Worm (Caenorhabditis elegans) whole organism, young adult: ENCODE measurements around the gene arrd-17.

ENCODE experiments used
- B0336.3 ChIP-seq: fragments of 200-800 bp; sonication (Bioruptor generic); IDR thresholded peaks from 2 replicates; pipeline ENCODE4 v1.3.6; 2022; ENCODE audit warnings: missing genetic modification characterization, missing compliant biosample characterization
- C06A6.2 ChIP-seq: fragments of 200-800 bp; sonication (Bioruptor generic); conservative IDR thresholded peaks from 2 replicates; pipeline ENCODE4 v1.3.6; 2022; ENCODE audit warnings: missing genetic modification characterization, missing compliant biosample characterization
- F10E7.11 ChIP-seq: sonication (generic microtip); optimal IDR thresholded peaks from 2 replicates; lab custom pipeline; 2017; ENCODE audit warnings: mild to moderate bottlenecking, missing genetic modification characterization, moderate library complexity, missing compliant biosample characterization
- F22D6.2 ChIP-seq: sonication (generic microtip); optimal IDR thresholded peaks from 2 replicates; lab custom pipeline; 2016; ENCODE audit warnings: mild to moderate bottlenecking, missing genetic modification characterization, missing compliant biosample characterization
- F39B2.1 ChIP-seq: fragments of 200-800 bp; sonication (Bioruptor generic); IDR thresholded peaks from 2 replicates; pipeline ENCODE4 v1.3.6; 2022; ENCODE audit warnings: missing genetic modification reagents, missing genetic modification characterization, missing compliant biosample characterization
- F55B11.4 ChIP-seq: sonication (generic microtip); optimal IDR thresholded peaks from 2 replicates; lab custom pipeline; 2016; ENCODE audit warnings: missing compliant biosample characterization, missing genetic modification characterization, borderline replicate concordance; ENCODE audit not compliant: insufficient read depth
- K11D2.4 ChIP-seq: fragments of 200-800 bp; sonication (Bioruptor generic); IDR thresholded peaks from 2 replicates; pipeline ENCODE4 v1.3.6; 2022; ENCODE audit warnings: missing genetic modification reagents, missing genetic modification characterization, missing compliant biosample characterization
- K12H6.12 ChIP-seq: fragments of 200-800 bp; sonication (Bioruptor generic); optimal IDR thresholded peaks from 2 replicates; lab custom pipeline; 2018; ENCODE audit warnings: mild to moderate bottlenecking, missing genetic modification characterization, missing compliant biosample characterization
- T07F8.4 ChIP-seq: sonication (generic microtip); optimal IDR thresholded peaks from 2 replicates; lab custom pipeline; 2016; ENCODE audit warnings: mild to moderate bottlenecking, missing genetic modification characterization, moderate library complexity, missing compliant biosample characterization
- Y56A3A.18 ChIP-seq: fragments of 200-800 bp; sonication (Bioruptor generic); IDR thresholded peaks from 2 replicates; pipeline ENCODE4 v1.3.6; 2022; ENCODE audit warnings: missing genetic modification reagents, missing genetic modification characterization, missing compliant biosample characterization
- Y79H2A.3 ChIP-seq: fragments of 200-800 bp; sonication (Bioruptor generic); conservative IDR thresholded peaks from 2 replicates; pipeline ENCODE4 v1.3.6; 2022; ENCODE audit warnings: missing genetic modification reagents, missing genetic modification characterization, missing compliant biosample characterization
- akir-1 ChIP-seq: fragments of 200-800 bp; sonication (Bioruptor generic); optimal IDR thresholded peaks from 2 replicates; lab custom pipeline; 2018; ENCODE audit warnings: mild to moderate bottlenecking, missing genetic modification characterization, moderate library complexity, missing compliant biosample characterization
- atf-7 ChIP-seq: sonication (generic microtip); optimal IDR thresholded peaks from 2 replicates; lab custom pipeline; 2017; ENCODE audit warnings: mild to moderate bottlenecking, missing genetic modification characterization, missing compliant biosample characterization
- athp-1 ChIP-seq: sonication (generic microtip); optimal IDR thresholded peaks from 2 replicates; lab custom pipeline; 2017; ENCODE audit warnings: mild to moderate bottlenecking, missing genetic modification characterization, missing compliant biosample characterization
- attf-5 ChIP-seq: fragments of 200-800 bp; sonication (Bioruptor generic); optimal IDR thresholded peaks from 2 replicates; lab custom pipeline; 2018; ENCODE audit warnings: mild to moderate bottlenecking, missing genetic modification characterization, missing compliant biosample characterization
- attf-6 ChIP-seq: fragments of 200-800 bp; sonication (Bioruptor generic); IDR thresholded peaks from 2 replicates; pipeline ENCODE4 v1.3.6; 2022; ENCODE audit warnings: missing genetic modification reagents, missing genetic modification characterization, missing compliant biosample characterization
- bed-1 ChIP-seq: fragments of 200-800 bp; sonication (Bioruptor generic); IDR thresholded peaks from 2 replicates; pipeline ENCODE4 v1.3.6; 2022; ENCODE audit warnings: missing genetic modification reagents, missing genetic modification characterization, missing compliant biosample characterization
- cebp-2 ChIP-seq: fragments of 200-800 bp; sonication (Bioruptor generic); IDR thresholded peaks from 2 replicates; pipeline ENCODE4 v1.3.6; 2022; ENCODE audit warnings: missing genetic modification characterization, missing compliant biosample characterization
- ceh-27 ChIP-seq: fragments of 200-800 bp; sonication (Bioruptor generic); optimal IDR thresholded peaks from 2 replicates; lab custom pipeline; 2018; ENCODE audit warnings: mild to moderate bottlenecking, missing genetic modification characterization, moderate library complexity, missing compliant biosample characterization
- ceh-79 ChIP-seq: sonication (generic microtip); optimal IDR thresholded peaks from 2 replicates; lab custom pipeline; 2017; ENCODE audit warnings: mild to moderate bottlenecking, missing genetic modification characterization, missing compliant biosample characterization
- ceh-91 ChIP-seq: fragments of 200-800 bp; sonication (Bioruptor generic); IDR thresholded peaks from 2 replicates; pipeline ENCODE4 v1.3.6; 2022; ENCODE audit warnings: missing genetic modification reagents, missing genetic modification characterization, missing compliant biosample characterization
- dox-1 ChIP-seq: fragments of 200-800 bp; sonication (Bioruptor generic); IDR thresholded peaks from 2 replicates; pipeline ENCODE4 v1.3.6; 2022; ENCODE audit warnings: missing genetic modification reagents, missing genetic modification characterization, missing compliant biosample characterization
- dpff-1 ChIP-seq: sonication (generic microtip); optimal IDR thresholded peaks from 2 replicates; lab custom pipeline; 2017; ENCODE audit warnings: mild to moderate bottlenecking, missing genetic modification characterization, missing compliant biosample characterization
- gei-17 ChIP-seq: fragments of 200-800 bp; sonication (Bioruptor generic); optimal IDR thresholded peaks from 2 replicates; lab custom pipeline; 2018; ENCODE audit warnings: mild to moderate bottlenecking, missing genetic modification characterization, missing compliant biosample characterization
- him-1 ChIP-seq: sonication (generic microtip); optimal IDR thresholded peaks from 2 replicates; lab custom pipeline; 2016; ENCODE audit warnings: missing genotype, missing genetic modification reagents, missing genetic modification characterization, missing compliant biosample characterization
- hlh-26 ChIP-seq: fragments of 200-800 bp; sonication (Bioruptor generic); conservative IDR thresholded peaks from 2 replicates; pipeline ENCODE4 v1.3.6; 2022; ENCODE audit warnings: missing genetic modification reagents, missing genetic modification characterization, missing compliant biosample characterization
- hmg-20 ChIP-seq: fragments of 200-800 bp; sonication (Bioruptor generic); IDR thresholded peaks from 2 replicates; pipeline ENCODE4 v1.3.6; 2022; ENCODE audit warnings: missing genetic modification reagents, missing genetic modification characterization, missing compliant biosample characterization
- lag-1 ChIP-seq: fragments of 200-800 bp; sonication (Bioruptor generic); IDR thresholded peaks from 2 replicates; pipeline ENCODE4 v1.3.6; 2022; ENCODE audit warnings: missing genetic modification reagents, missing genetic modification characterization, missing compliant biosample characterization
- let-607 ChIP-seq, 2 experiments: fragments of 200-800 bp in 1 of 2; sonication (Bioruptor generic) in 1 of 2; sonication (generic microtip) in 1 of 2; optimal IDR thresholded peaks; 2 replicates each; lab custom pipeline; 2016 to 2018; ENCODE audit warnings: mild to moderate bottlenecking in 2 of 2, missing compliant biosample characterization in 2 of 2, missing genetic modification characterization in 2 of 2, moderate library complexity in 2 of 2, missing genotype in 1 of 2
- lin-35 ChIP-seq, 3 experiments: fragments of 150-350 bp in 2 of 3; sonication (generic microtip) in 1 of 3; optimal IDR thresholded peaks; 2 replicates each; lab custom pipeline; 2014 to 2018; ENCODE audit warnings: missing biosample characterization in 3 of 3, missing genetic modification characterization in 3 of 3, missing genetic modification reagents in 3 of 3
- madf-10 ChIP-seq: sonication (generic microtip); optimal IDR thresholded peaks from 2 replicates; lab custom pipeline; 2016; ENCODE audit warnings: mild to moderate bottlenecking, missing genetic modification characterization, missing compliant biosample characterization
- madf-3 ChIP-seq: fragments of 200-800 bp; sonication (Bioruptor generic); IDR thresholded peaks from 2 replicates; pipeline ENCODE4 v1.3.6; 2022; ENCODE audit warnings: missing genetic modification reagents, missing genetic modification characterization, missing compliant biosample characterization
- madf-6 ChIP-seq: fragments of 200-800 bp; sonication (Bioruptor generic); IDR thresholded peaks from 2 replicates; pipeline ENCODE4 v1.3.6; 2022; ENCODE audit warnings: missing genetic modification reagents, missing genetic modification characterization, missing compliant biosample characterization
- mxl-1 ChIP-seq: sonication (generic microtip); optimal IDR thresholded peaks from 2 replicates; lab custom pipeline; 2016; ENCODE audit warnings: missing genetic modification characterization, missing compliant biosample characterization
- nfyb-1 ChIP-seq: fragments of 200-800 bp; sonication (Bioruptor generic); IDR thresholded peaks from 2 replicates; pipeline ENCODE4 v1.3.6; 2022; ENCODE audit warnings: missing genetic modification reagents, missing genetic modification characterization, missing compliant biosample characterization
- nhr-179 ChIP-seq: sonication (generic microtip); optimal IDR thresholded peaks from 2 replicates; lab custom pipeline; 2016; ENCODE audit warnings: mild to moderate bottlenecking, missing genetic modification characterization, missing compliant biosample characterization
- nhr-27 ChIP-seq: fragments of 200-800 bp; sonication (Bioruptor generic); optimal IDR thresholded peaks from 2 replicates; lab custom pipeline; 2018; ENCODE audit warnings: mild to moderate bottlenecking, missing genetic modification characterization, moderate library complexity, missing compliant biosample characterization
- nhr-80 ChIP-seq: sonication (generic microtip); optimal IDR thresholded peaks from 2 replicates; lab custom pipeline; 2016; ENCODE audit warnings: missing genetic modification characterization, missing compliant biosample characterization
- nhr-90 ChIP-seq: sonication (generic microtip); optimal IDR thresholded peaks from 2 replicates; lab custom pipeline; 2016; ENCODE audit warnings: missing genotype, mild to moderate bottlenecking, missing genetic modification characterization, missing compliant biosample characterization
- pha-4 ChIP-seq: fragments of 150-350 bp; sonication (generic microtip); optimal IDR thresholded peaks from 2 replicates; lab custom pipeline; 2014; ENCODE audit warnings: missing biosample characterization, missing genetic modification reagents, missing genetic modification characterization
- rcor-1 ChIP-seq: fragments of 200-800 bp; sonication (Bioruptor generic); IDR thresholded peaks from 2 replicates; pipeline ENCODE4 v1.3.6; 2022; ENCODE audit warnings: missing genetic modification reagents, missing genetic modification characterization, missing compliant biosample characterization
- rpc-1 ChIP-seq, 2 experiments: fragments of 150-350 bp in 1 of 2; sonication (generic microtip) in 1 of 2; optimal IDR thresholded peaks; 2 replicates each; lab custom pipeline; 2014 to 2018; ENCODE audit warnings: missing biosample characterization in 1 of 2, missing genetic modification characterization in 1 of 2, missing genetic modification reagents in 1 of 2, missing genotype in 1 of 2
- tbp1 ChIP-seq: fragments of 200-800 bp; sonication (Bioruptor generic); optimal IDR thresholded peaks from 2 replicates; lab custom pipeline; 2018; ENCODE audit warnings: mild to moderate bottlenecking, missing genetic modification characterization, missing compliant biosample characterization
- tbx-9 ChIP-seq: sonication (generic microtip); optimal IDR thresholded peaks from 2 replicates; lab custom pipeline; 2016; ENCODE audit warnings: borderline replicate concordance, missing genetic modification characterization, inconsistent platforms, missing compliant biosample characterization
- zfh-2 ChIP-seq: fragments of 200-800 bp; sonication (Bioruptor generic); conservative IDR thresholded peaks from 2 replicates; pipeline ENCODE4 v1.3.6; 2022; ENCODE audit warnings: missing genetic modification reagents, missing genetic modification characterization, missing compliant biosample characterization
- ztf-18 ChIP-seq: sonication (generic microtip); optimal IDR thresholded peaks from 2 replicates; lab custom pipeline; 2016; ENCODE audit warnings: missing genotype, mild to moderate bottlenecking, missing genetic modification characterization, missing compliant biosample characterization
- ztf-22 ChIP-seq: fragments of 200-800 bp; sonication (Bioruptor generic); optimal IDR thresholded peaks from 2 replicates; lab custom pipeline; 2018; ENCODE audit warnings: mild to moderate bottlenecking, missing genetic modification characterization, moderate library complexity, missing compliant biosample characterization
- ztf-6 ChIP-seq: fragments of 200-800 bp; sonication (Bioruptor generic); IDR thresholded peaks from 2 replicates; pipeline ENCODE4 v1.3.6; 2022; ENCODE audit warnings: missing genetic modification reagents, missing genetic modification characterization, missing compliant biosample characterization

arrd-17 gene

DNA sequence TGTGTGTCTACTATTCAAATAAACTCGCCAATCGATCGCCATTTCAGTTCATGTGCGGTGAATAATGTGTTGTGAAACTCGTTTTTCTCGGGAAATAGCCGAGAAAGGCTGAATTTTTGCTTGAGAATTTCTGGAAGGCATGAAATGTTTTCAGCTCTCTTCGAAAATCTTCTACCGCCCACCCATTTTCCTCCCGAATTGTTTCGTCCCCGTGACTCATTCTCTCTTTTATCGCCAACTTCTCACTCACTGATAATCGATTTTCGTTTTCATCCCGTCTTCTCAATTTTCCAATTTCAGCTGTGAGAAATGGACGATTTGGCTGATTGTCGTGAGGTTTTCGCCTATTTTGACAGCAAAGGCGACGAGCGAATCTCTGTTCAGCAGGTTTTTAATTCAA, 7.6 kb downstream of the arrd-17 start, which contains the start of gene mlc-5:
mlc-5 (plus strand) TSS at position 301 of the 400 bp plus-strand sequence.
- no peak for TF ChIP-seq attf-5 (GFP tag; lab: Kevin White, UChicago)
- no peak for TF ChIP-seq K11D2.4 (GFP tag; lab: Robert Waterston, UW)
- no peak for TF ChIP-seq madf-3 (GFP tag; lab: Robert Waterston, UW)
- no peak for TF ChIP-seq C06A6.2 (GFP tag; lab: Robert Waterston, UW)
- TF ChIP-seq F22D6.2 (tag; lab: Kevin White, UChicago): no peak
- no peak for TF ChIP-seq atf-7 (tag; lab: Kevin White, UChicago)
- TF ChIP-seq cebp-2 (GFP tag; lab: Robert Waterston, UW): no peak
- no peak for TF ChIP-seq ceh-27 (GFP tag; lab: Kevin White, UChicago)
- no peak for TF ChIP-seq F55B11.4 (tag; lab: Kevin White, UChicago)
- no peak for TF ChIP-seq pha-4 (tag; lab: Kevin White, UChicago)
- TF ChIP-seq hmg-20 (GFP tag; lab: Robert Waterston, UW): no peak
- no peak for TF ChIP-seq tbx-9 (tag; lab: Kevin White, UChicago)
- no peak for TF ChIP-seq madf-6
- no peak for TF ChIP-seq zfh-2
- TF ChIP-seq ztf-22 (GFP tag; lab: Kevin White, UChicago): no peak

DNA sequence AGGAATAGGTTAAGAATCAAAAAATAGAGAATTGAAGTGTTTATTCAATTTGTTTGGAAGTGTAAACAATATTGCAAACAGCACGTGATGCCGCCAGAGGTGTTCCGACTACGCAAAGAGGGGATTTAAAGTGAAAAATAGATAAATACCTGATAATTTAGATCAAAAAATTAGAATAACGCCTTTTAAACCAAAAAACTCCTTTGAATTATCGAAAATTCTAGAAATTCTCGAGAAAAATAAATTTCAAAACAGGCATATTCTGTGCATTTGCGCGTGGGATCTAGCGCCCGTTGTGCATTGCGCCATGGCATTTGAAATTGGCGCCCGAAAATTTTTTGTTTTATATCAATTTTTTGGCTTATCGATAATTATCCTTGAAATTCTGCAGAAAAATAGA, 8.3 kb downstream of the arrd-17 start, which contains the start of gene hip-1:
hip-1 (minus strand) TSS at position 225 of the 400 bp plus-strand sequence.
- no peak for TF ChIP-seq B0336.3 (GFP tag; lab: Robert Waterston, UW)
- TF ChIP-seq nhr-27 (tag; lab: Kevin White, UChicago): no peak
- TF ChIP-seq athp-1 (tag; lab: Kevin White, UChicago): no peak
- peak; percentile 13 for TF ChIP-seq rpc-1 (optimal IDR thresholded peaks at IDR 0.05; lab: Kevin White, UChicago)
- TF ChIP-seq rpc-1 (tag; optimal IDR thresholded peaks at IDR 0.05; lab: Kevin White, UChicago): no peak
- TF ChIP-seq hlh-26 (GFP tag; lab: Robert Waterston, UW): no peak
- no peak for TF ChIP-seq lag-1 (GFP tag; lab: Robert Waterston, UW)
- TF ChIP-seq madf-10: no peak
- TF ChIP-seq Y79H2A.3: no peak
- no peak for TF ChIP-seq C06A6.2 (GFP tag; lab: Robert Waterston, UW)
- peak; percentile 83 for TF ChIP-seq ceh-91 (GFP tag; lab: Robert Waterston, UW)
- TF ChIP-seq F39B2.1 (GFP tag; lab: Robert Waterston, UW): no peak
- TF ChIP-seq akir-1 (GFP tag; lab: Kevin White, UChicago): no peak
- TF ChIP-seq Y56A3A.18 (GFP tag; lab: Robert Waterston, UW): no peak
- TF ChIP-seq ztf-6 (GFP tag; lab: Robert Waterston, UW): no peak
- TF ChIP-seq dpff-1 (tag; lab: Kevin White, UChicago): no peak
- TF ChIP-seq mxl-1: no peak
- peak in 1 of 3 experiments; percentile 65 for TF ChIP-seq lin-35 (GFP tag; optimal IDR thresholded peaks at IDR 0.05; lab: Kevin White, UChicago)
- TF ChIP-seq nhr-90 (tag; lab: Kevin White, UChicago): no peak
- no peak for TF ChIP-seq nfyb-1 (GFP tag; lab: Robert Waterston, UW)
- no peak for TF ChIP-seq let-607 (tag; optimal IDR thresholded peaks at IDR 0.05; lab: Kevin White, UChicago)
- TF ChIP-seq gei-17: no peak
- TF ChIP-seq dox-1 (GFP tag; lab: Robert Waterston, UW): peak; percentile 47; the same call in 1 of the 2 replicates
- no peak for TF ChIP-seq ceh-79
- no peak for TF ChIP-seq him-1 (tag; lab: Kevin White, UChicago)
- TF ChIP-seq nhr-179 (tag; lab: Kevin White, UChicago): no peak
- no peak for TF ChIP-seq T07F8.4 (tag; lab: Kevin White, UChicago)
- TF ChIP-seq F10E7.11 (tag; lab: Kevin White, UChicago): no peak
- no peak for TF ChIP-seq K12H6.12 (tag; lab: Kevin White, UChicago)
- peak; percentile 54 for TF ChIP-seq tbp1
- no peak for TF ChIP-seq ztf-18 (tag; lab: Kevin White, UChicago)
- TF ChIP-seq bed-1: no peak
- TF ChIP-seq madf-6: peak; percentile 83
- TF ChIP-seq attf-6 (GFP tag; lab: Robert Waterston, UW): no peak
- TF ChIP-seq nhr-80 (tag; lab: Kevin White, UChicago): no peak
- TF ChIP-seq rcor-1 (GFP tag; lab: Robert Waterston, UW): no peak
